Worm (Caenorhabditis elegans) whole organism, L2 larva: Measurements from ENCODE around the gene C14A6.3.

Experiments used
- ama-1 ChIP-seq: fragments of 150-350 bp; optimal IDR thresholded peaks from 2 replicates; lab custom pipeline; 2018; ENCODE audit warnings: inconsistent platforms
- egl-27 ChIP-seq: sonication (generic microtip); optimal IDR thresholded peaks from 3 replicates; lab custom pipeline; 2017; ENCODE audit warnings: missing biosample characterization, missing genetic modification reagents, missing genetic modification characterization
- ztf-11 ChIP-seq: sonication (generic microtip); optimal IDR thresholded peaks from 2 replicates; lab custom pipeline; 2017; ENCODE audit warnings: missing biosample characterization, missing genetic modification characterization

- TF ChIP-seq ama-1 (lab: Kevin White, UChicago) (no peak), ztf-11 (no peak), egl-27 (tag; lab: Kevin White, UChicago) (no peak)
Observed at ce11 chrV:18133177-18133576, 13.0 kb upstream of the C14A6.3 start, which contains the start of gene Y37H2A.18.
